Worm (Caenorhabditis elegans) whole organism, L1 larva: Measurements from ENCODE around the gene tkt-1.

Experiments
- C34B4.2 ChIP-seq: sonication (generic microtip); optimal IDR thresholded peaks from 2 replicates; lab custom pipeline; 2017; ENCODE audit warnings: mild to moderate bottlenecking, missing genetic modification characterization, missing compliant biosample characterization
- F16B12.6 ChIP-seq: fragments of 150-350 bp; optimal IDR thresholded peaks from 2 replicates; lab custom pipeline; 2014; ENCODE audit warnings: missing biosample characterization, missing genetic modification characterization
- Y116A8C.19 ChIP-seq: sonication (generic microtip); optimal IDR thresholded peaks from 2 replicates; lab custom pipeline; 2016; ENCODE audit warnings: missing compliant biosample characterization, missing genetic modification characterization, borderline replicate concordance
- aha-1 ChIP-seq: fragments of 150-350 bp; optimal IDR thresholded peaks from 2 replicates; lab custom pipeline; 2014; ENCODE audit warnings: missing biosample characterization, missing genetic modification characterization
- alr-1 ChIP-seq: fragments of 200-800 bp; sonication (Bioruptor generic); optimal IDR thresholded peaks from 2 replicates; lab custom pipeline; 2018; ENCODE audit warnings: borderline replicate concordance, mild to moderate bottlenecking, missing genetic modification characterization, missing compliant biosample characterization
- ama-1 ChIP-seq: fragments of 150-350 bp; optimal IDR thresholded peaks from 2 replicates; lab custom pipeline; 2014
- blmp-1 ChIP-seq: fragments of 150-350 bp; optimal IDR thresholded peaks from 2 replicates; lab custom pipeline; 2014; ENCODE audit warnings: missing biosample characterization, missing genetic modification characterization
- ceh-63 ChIP-seq: fragments of 200-800 bp; sonication (Bioruptor generic); optimal IDR thresholded peaks from 2 replicates; lab custom pipeline; 2018; ENCODE audit warnings: mild to moderate bottlenecking, missing genetic modification characterization, missing compliant biosample characterization
- ces-1 ChIP-seq: fragments of 150-350 bp; optimal IDR thresholded peaks from 2 replicates; lab custom pipeline; 2014; ENCODE audit warnings: missing biosample characterization, missing genetic modification reagents, missing genetic modification characterization
- efl-1 ChIP-seq, 4 experiments: fragments of 150-350 bp; optimal IDR thresholded peaks in 3 of 4; peaks in 1 of 4; 1 replicate in 1 of 4; 2 replicates in 3 of 4; lab custom pipeline; 2014; ENCODE audit warnings: missing biosample characterization in 2 of 4, missing genetic modification characterization in 2 of 4, missing genetic modification reagents in 2 of 4
- egl-13 ChIP-seq: sonication (generic microtip); optimal IDR thresholded peaks from 2 replicates; lab custom pipeline; 2016; ENCODE audit warnings: missing genotype, missing genetic modification reagents, missing genetic modification characterization, missing compliant biosample characterization
- elt-2 ChIP-seq: sonication (generic microtip); optimal IDR thresholded peaks from 2 replicates; lab custom pipeline; 2016; ENCODE audit warnings: missing genetic modification characterization, mild to moderate bottlenecking, inconsistent platforms, missing compliant biosample characterization, missing genetic modification reagents
- elt-3 ChIP-seq, 6 experiments: fragments of 150-350 bp in 1 of 6; sonication (generic microtip); optimal IDR thresholded peaks; 2 replicates each; lab custom pipeline; 2017 to 2018; ENCODE audit warnings: missing biosample characterization in 6 of 6, missing genetic modification characterization in 6 of 6, inconsistent platforms in 1 of 6
- ets-5 ChIP-seq: fragments of 200-800 bp; sonication (Bioruptor generic); IDR thresholded peaks from 2 replicates; pipeline ENCODE4 v1.3.6; 2022; ENCODE audit warnings: missing genetic modification characterization, missing compliant biosample characterization
- fkh-4 ChIP-seq: sonication (generic microtip); optimal IDR thresholded peaks from 2 replicates; lab custom pipeline; 2016; ENCODE audit warnings: missing compliant biosample characterization, missing genetic modification characterization, borderline replicate concordance
- grh-1 ChIP-seq: fragments of 200-800 bp; sonication (Bioruptor generic); IDR thresholded peaks from 2 replicates; pipeline ENCODE4 v1.3.6; 2022; ENCODE audit warnings: missing genetic modification reagents, missing genetic modification characterization, missing compliant biosample characterization
- hlh-4 ChIP-seq: sonication (generic microtip); optimal IDR thresholded peaks from 2 replicates; lab custom pipeline; 2016; ENCODE audit warnings: mild to moderate bottlenecking, missing genetic modification characterization, missing compliant biosample characterization
- irx-1 ChIP-seq: sonication (generic microtip); optimal IDR thresholded peaks from 2 replicates; lab custom pipeline; 2016; ENCODE audit warnings: missing genetic modification characterization, missing compliant biosample characterization
- isw-1 ChIP-seq: fragments of 200-800 bp; sonication (Bioruptor generic); IDR thresholded peaks from 2 replicates; pipeline ENCODE4 v1.3.6; 2022; ENCODE audit warnings: missing genetic modification characterization, missing compliant biosample characterization
- jun-1 ChIP-seq: fragments of 150-350 bp; optimal IDR thresholded peaks from 2 replicates; lab custom pipeline; 2014; ENCODE audit warnings: missing biosample characterization, missing genetic modification reagents, missing genetic modification characterization
- lin-35 ChIP-seq, 2 experiments: fragments of 150-350 bp; optimal IDR thresholded peaks; 2 replicates each; lab custom pipeline; 2014; ENCODE audit warnings: missing biosample characterization in 2 of 2, missing genetic modification characterization in 2 of 2, missing genetic modification reagents in 2 of 2
- lin-39 ChIP-seq: fragments of 150-350 bp; optimal IDR thresholded peaks from 2 replicates; lab custom pipeline; 2014; ENCODE audit warnings: missing biosample characterization, missing genetic modification reagents, missing genetic modification characterization
- mab-9 ChIP-seq: fragments of 200-800 bp; sonication (Bioruptor generic); IDR thresholded peaks from 2 replicates; pipeline ENCODE4 v1.3.6; 2022; ENCODE audit warnings: missing genetic modification reagents, missing genetic modification characterization, missing compliant biosample characterization
- nhr-11 ChIP-seq: fragments of 150-350 bp; optimal IDR thresholded peaks from 2 replicates; lab custom pipeline; 2014; ENCODE audit warnings: missing biosample characterization, missing genetic modification characterization
- nhr-20 ChIP-seq: sonication (generic microtip); optimal IDR thresholded peaks from 2 replicates; lab custom pipeline; 2016; ENCODE audit warnings: mild to moderate bottlenecking, missing genetic modification characterization, missing compliant biosample characterization
- nhr-76 ChIP-seq: sonication (generic microtip); optimal IDR thresholded peaks from 2 replicates; lab custom pipeline; 2017; ENCODE audit warnings: missing biosample characterization, missing genetic modification characterization
- nhr-77 ChIP-seq: fragments of 150-350 bp; optimal IDR thresholded peaks from 2 replicates; lab custom pipeline; 2014; ENCODE audit warnings: missing biosample characterization, missing genetic modification characterization
- nhr-84 ChIP-seq: sonication (generic microtip); optimal IDR thresholded peaks from 2 replicates; lab custom pipeline; 2017; ENCODE audit warnings: missing biosample characterization, missing genetic modification characterization
- nhr-85 ChIP-seq: sonication (generic microtip); peaks from one replicate; lab custom pipeline; 2016; ENCODE audit warnings: missing genetic modification characterization, inconsistent platforms, missing compliant biosample characterization
- pax-3 ChIP-seq: fragments of 200-800 bp; sonication (Bioruptor generic); optimal IDR thresholded peaks from 2 replicates; lab custom pipeline; 2018; ENCODE audit warnings: mild to moderate bottlenecking, missing genetic modification characterization, moderate library complexity, missing compliant biosample characterization
- pqm-1 ChIP-seq: sonication (generic microtip); optimal IDR thresholded peaks from 3 replicates; lab custom pipeline; 2017; ENCODE audit warnings: missing biosample characterization, missing genetic modification characterization
- rnt-1 ChIP-seq: sonication (generic microtip); optimal IDR thresholded peaks from 2 replicates; lab custom pipeline; 2016; ENCODE audit warnings: mild to moderate bottlenecking, missing genetic modification characterization, moderate library complexity, missing compliant biosample characterization
- snu-23 ChIP-seq: sonication (generic microtip); optimal IDR thresholded peaks from 2 replicates; lab custom pipeline; 2016; ENCODE audit warnings: missing genetic modification characterization, missing compliant biosample characterization
- sup-37 ChIP-seq: fragments of 200-800 bp; sonication (Bioruptor generic); optimal IDR thresholded peaks from 2 replicates; lab custom pipeline; 2018; ENCODE audit warnings: mild to moderate bottlenecking, missing genetic modification characterization, missing compliant biosample characterization
- swsn-7 ChIP-seq: sonication (generic microtip); optimal IDR thresholded peaks from 2 replicates; lab custom pipeline; 2016; ENCODE audit warnings: missing genetic modification characterization, missing compliant biosample characterization
- tlp-1 ChIP-seq: fragments of 150-350 bp; optimal IDR thresholded peaks from 2 replicates; lab custom pipeline; 2014; ENCODE audit warnings: missing biosample characterization, missing genetic modification characterization
- unc-62 ChIP-seq: fragments of 150-350 bp; optimal IDR thresholded peaks from 2 replicates; lab custom pipeline; 2014; ENCODE audit warnings: missing biosample characterization, missing genetic modification reagents, missing genetic modification characterization
- unc-98 ChIP-seq: fragments of 200-800 bp; sonication (Bioruptor generic); IDR thresholded peaks from 2 replicates; pipeline ENCODE4 v1.3.6; 2022; ENCODE audit warnings: missing genetic modification characterization, missing compliant biosample characterization
- xbp-1 ChIP-seq: sonication (generic microtip); optimal IDR thresholded peaks from 2 replicates; lab custom pipeline; 2016; ENCODE audit warnings: missing genetic modification characterization, missing compliant biosample characterization
- zip-4 ChIP-seq: fragments of 200-800 bp; sonication (Bioruptor generic); optimal IDR thresholded peaks from 2 replicates; lab custom pipeline; 2018; ENCODE audit warnings: mild to moderate bottlenecking, missing genetic modification characterization, moderate library complexity, missing compliant biosample characterization

tkt-1 gene

ce11 chrIV:10214811-10215210, 28.6 kb upstream of the tkt-1 start, which contains the start of gene abt-1:
Gene abt-1, minus strand, starts transcription at chrIV:10214911.
- TF ChIP-seq lin-35 (GFP tag; optimal IDR thresholded peaks at IDR 0.05; lab: Kevin White, UChicago) (no peak), nhr-84 (tag; lab: Kevin White, UChicago) (no peak), grh-1 (no peak), ama-1 (lab: Kevin White, UChicago) (no peak), snu-23 (GFP tag; lab: Kevin White, UChicago) (no peak), nhr-76 (tag; lab: Kevin White, UChicago) (no peak), nhr-77 (tag; lab: Kevin White, UChicago) (no peak), xbp-1 (tag; lab: Kevin White, UChicago) (no peak), C34B4.2 (no peak), rnt-1 (tag; lab: Kevin White, UChicago) (no peak), efl-1 (optimal IDR thresholded peaks at IDR 0.05; lab: Kevin White, UChicago) (no peak), efl-1 (GFP tag; optimal IDR thresholded peaks at IDR 0.05 in 1 of 2; lab: Kevin White, UChicago) (no peak), sup-37 (no peak), elt-3 (tag; optimal IDR thresholded peaks at IDR 0.05; lab: Kevin White, UChicago) (no peak), isw-1 (GFP tag; lab: Robert Waterston, UW) (no peak), tlp-1 (tag; lab: Kevin White, UChicago) (no peak), hlh-4 (no peak), ces-1 (GFP tag; lab: Kevin White, UChicago) (no peak), Y116A8C.19 (tag; lab: Kevin White, UChicago) (no peak), mab-9 (no peak)

- TF ChIP-seq nhr-77 (tag; lab: Kevin White, UChicago) (no peak), egl-13 (tag; lab: Kevin White, UChicago) (no peak), F16B12.6 (tag; lab: Kevin White, UChicago) (no peak), irx-1 (tag; lab: Kevin White, UChicago) (no peak), C34B4.2 (no peak), isw-1 (GFP tag; lab: Robert Waterston, UW) (no peak), grh-1 (no peak), hlh-4 (no peak), ceh-63 (GFP tag; lab: Kevin White, UChicago) (no peak), unc-98 (no peak), nhr-11 (no peak), nhr-76 (tag; lab: Kevin White, UChicago) (no peak), Y116A8C.19 (tag; lab: Kevin White, UChicago) (no peak), fkh-4 (tag; lab: Kevin White, UChicago) (no peak), lin-39 (tag; lab: Kevin White, UChicago) (no peak), nhr-85 (tag; lab: Kevin White, UChicago) (no peak), unc-62 (no peak), aha-1 (tag; lab: Kevin White, UChicago) (no peak), jun-1 (tag; lab: Kevin White, UChicago) (no peak), rnt-1 (tag; lab: Kevin White, UChicago) (no peak)
Measured at ce11 chrIV:10215393-10215792, 28.0 kb upstream of the tkt-1 start.

- TF ChIP-seq blmp-1 (tag; lab: Kevin White, UChicago): peak; percentile 77
- TF ChIP-seq elt-2 (tag; lab: Kevin White, UChicago): no peak
Measured at ce11 chrIV:10216078-10216477, 27.3 kb upstream of the tkt-1 start, which contains the start of gene col-124. Gene col-124, plus strand, starts transcription at chrIV:10216451.

- TF ChIP-seq swsn-7 (no peak), nhr-11 (no peak), pax-3 (tag; lab: Kevin White, UChicago) (no peak), unc-62 (no peak), mab-9 (no peak), zip-4 (GFP tag; lab: Kevin White, UChicago) (no peak), ets-5 (GFP tag; lab: Robert Waterston, UW) (no peak), alr-1 (tag; lab: Kevin White, UChicago) (no peak), nhr-20 (no peak), ces-1 (GFP tag; lab: Kevin White, UChicago) (no peak), pqm-1 (tag; lab: Kevin White, UChicago) (no peak)
- TF ChIP-seq, all 84 proteins: peak for 0
Measured at ce11 chrIV:10216704-10217296, 26.6 kb upstream of the tkt-1 start.
